Fruit fly (Drosophila melanogaster) whole organism, embryonic: ENCODE data around the gene Pp2A-29B.

Experiments used
- Aef1 ChIP-seq: fragments of 200-800 bp; sonication (Bioruptor generic); IDR thresholded peaks from 3 replicates; pipeline ENCODE4 v1.3.6; 2022; ENCODE audit warnings: missing biosample characterization, missing genetic modification characterization
- B-H1 ChIP-seq: fragments of 200-800 bp; sonication (Bioruptor generic); IDR thresholded peaks from 3 replicates; pipeline ENCODE4 v1.3.6; 2022; ENCODE audit warnings: missing biosample characterization, missing genetic modification characterization
- Blimp-1 ChIP-seq: fragments of 200-800 bp; sonication (Bioruptor generic); optimal IDR thresholded peaks from 3 replicates; lab custom pipeline; 2018; ENCODE audit warnings: missing biosample characterization, missing genetic modification characterization, mild to moderate bottlenecking, moderate library complexity, missing genetic modification reagents
- CG10267 ChIP-seq: fragments of 200-800 bp; sonication (Bioruptor generic); optimal IDR thresholded peaks from 2 replicates; lab custom pipeline; 2018; ENCODE audit warnings: missing biosample characterization, mild to moderate bottlenecking, missing genetic modification characterization, moderate library complexity
- CG10366 ChIP-seq: fragments of 200-800 bp; sonication (Bioruptor generic); IDR thresholded peaks from 2 replicates; pipeline ENCODE4 v1.3.6; 2022; ENCODE audit warnings: missing biosample characterization, missing genetic modification characterization
- CG10959 ChIP-seq: fragments of 200-800 bp; sonication (Bioruptor generic); IDR thresholded peaks from 2 replicates; pipeline ENCODE4 v1.3.6; 2022; ENCODE audit warnings: missing biosample characterization, missing genetic modification characterization
- CG11085 ChIP-seq: fragments of 200-800 bp; sonication (Bioruptor generic); IDR thresholded peaks from 2 replicates; pipeline ENCODE4 v1.3.6; 2022; ENCODE audit warnings: missing biosample characterization, missing genetic modification characterization
- CG12071 ChIP-seq: fragments of 200-800 bp; sonication (Bioruptor generic); optimal IDR thresholded peaks from 3 replicates; lab custom pipeline; 2018; ENCODE audit warnings: missing biosample characterization, mild to moderate bottlenecking, missing genetic modification characterization
- CG1529 ChIP-seq: fragments of 200-800 bp; sonication (Bioruptor generic); optimal IDR thresholded peaks from 3 replicates; lab custom pipeline; 2018; ENCODE audit warnings: missing biosample characterization, missing genetic modification characterization
- CG16813 ChIP-seq: fragments of 200-800 bp; sonication (Bioruptor generic); IDR thresholded peaks from 3 replicates; pipeline ENCODE4 v1.3.6; 2022; ENCODE audit warnings: missing biosample characterization, missing genetic modification characterization; ENCODE audit not compliant: partially characterized antibody
- CG17186 ChIP-seq: fragments of 200-800 bp; sonication (Bioruptor generic); optimal IDR thresholded peaks from 3 replicates; lab custom pipeline; 2017; ENCODE audit warnings: missing biosample characterization, missing genetic modification reagents, missing genetic modification characterization
- CG2116 ChIP-seq: fragments of 200-800 bp; sonication (Bioruptor generic); optimal IDR thresholded peaks from 3 replicates; lab custom pipeline; 2018; ENCODE audit warnings: missing biosample characterization, mild to moderate bottlenecking, missing genetic modification characterization
- CG30020 ChIP-seq: fragments of 200-800 bp; optimal IDR thresholded peaks from 2 replicates; lab custom pipeline; 2019; ENCODE audit warnings: missing biosample characterization, mild to moderate bottlenecking, missing genetic modification characterization, moderate library complexity
- CG3065 ChIP-seq: fragments of 200-800 bp; sonication (Bioruptor generic); optimal IDR thresholded peaks from 2 replicates; lab custom pipeline; 2016; ENCODE audit warnings: missing biosample characterization, missing genetic modification characterization
- CG31388 ChIP-seq: fragments of 200-800 bp; sonication (Bioruptor generic); optimal IDR thresholded peaks from 2 replicates; lab custom pipeline; 2016; ENCODE audit warnings: missing biosample characterization, missing genetic modification characterization
- CG31441 ChIP-seq: fragments of 200-800 bp; sonication (Bioruptor generic); IDR thresholded peaks from 2 replicates; pipeline ENCODE4 v1.3.6; 2022; ENCODE audit warnings: missing biosample characterization, missing genetic modification characterization
- CG32767 ChIP-seq: fragments of 200-800 bp; sonication (Bioruptor generic); IDR thresholded peaks from 2 replicates; pipeline ENCODE4 v1.3.6; 2022; ENCODE audit warnings: missing biosample characterization, missing genetic modification characterization
- CG3838 ChIP-seq: fragments of 200-800 bp; sonication (Bioruptor generic); optimal IDR thresholded peaks from 3 replicates; lab custom pipeline; 2016; ENCODE audit warnings: missing biosample characterization, missing genetic modification characterization
- CG4617 ChIP-seq: fragments of 200-800 bp; sonication (Bioruptor generic); optimal IDR thresholded peaks from 3 replicates; lab custom pipeline; 2016; ENCODE audit warnings: missing biosample characterization, missing genetic modification characterization, borderline replicate concordance
- CG4820 ChIP-seq: fragments of 200-800 bp; sonication (Bioruptor generic); optimal IDR thresholded peaks from 3 replicates; lab custom pipeline; 2016; ENCODE audit warnings: missing biosample characterization, missing genetic modification characterization
- CG4854 ChIP-seq: fragments of 200-800 bp; sonication (Bioruptor generic); optimal IDR thresholded peaks from 2 replicates; lab custom pipeline; 2016; ENCODE audit warnings: missing biosample characterization, missing genetic modification characterization, inconsistent platforms
- CG5953 ChIP-seq: fragments of 200-800 bp; sonication (Bioruptor generic); IDR thresholded peaks from 2 replicates; pipeline ENCODE4 v1.3.6; 2022; ENCODE audit warnings: missing biosample characterization, missing genetic modification characterization
- CG8290 ChIP-seq, 3 experiments: fragments of 200-800 bp; sonication (Bioruptor generic); optimal IDR thresholded peaks; 2 replicates each; lab custom pipeline; 2016 to 2019; ENCODE audit warnings: missing biosample characterization in 3 of 3, missing genetic modification characterization in 3 of 3, mild to moderate bottlenecking in 2 of 3, moderate library complexity in 1 of 3
- D ChIP-seq, 2 experiments: fragments of 200-800 bp in 1 of 2; fragments of >200 bp in 1 of 2; sonication (Bioruptor generic) in 1 of 2; optimal IDR thresholded peaks; 2 replicates in 1 of 2; 3 replicates in 1 of 2; lab custom pipeline; 2017; ENCODE audit warnings: mild to moderate bottlenecking in 1 of 2, missing biosample characterization in 1 of 2, missing genetic modification characterization in 1 of 2, missing genetic modification reagents in 1 of 2
- Dad ChIP-seq: fragments of 200-800 bp; sonication (Bioruptor generic); optimal IDR thresholded peaks from 3 replicates; lab custom pipeline; 2016; ENCODE audit warnings: missing biosample characterization, missing genetic modification characterization
- Drgx ChIP-seq: fragments of 200-800 bp; sonication (Bioruptor generic); IDR thresholded peaks from 2 replicates; pipeline ENCODE4 v1.3.6; 2022; ENCODE audit warnings: missing biosample characterization, missing genetic modification characterization
- Fer3 ChIP-seq: fragments of 200-800 bp; sonication (Bioruptor generic); optimal IDR thresholded peaks from 2 replicates; lab custom pipeline; 2018; ENCODE audit warnings: missing biosample characterization, mild to moderate bottlenecking, missing genetic modification characterization, moderate library complexity
- Lpt ChIP-seq: fragments of >200 bp; optimal IDR thresholded peaks from 2 replicates; lab custom pipeline; 2018; ENCODE audit warnings: missing biosample characterization, missing genetic modification characterization
- Nf-YB ChIP-seq: fragments of 200-800 bp; sonication (Bioruptor generic); optimal IDR thresholded peaks from 3 replicates; lab custom pipeline; 2019; ENCODE audit warnings: missing biosample characterization, mild to moderate bottlenecking, missing genetic modification characterization, moderate library complexity
- Side ChIP-seq: fragments of 200-800 bp; sonication (Bioruptor generic); optimal IDR thresholded peaks from 2 replicates; lab custom pipeline; 2016; ENCODE audit warnings: missing biosample characterization, missing genetic modification characterization
- Sox100B ChIP-seq: fragments of 200-800 bp; sonication (Bioruptor generic); optimal IDR thresholded peaks from 3 replicates; lab custom pipeline; 2018; ENCODE audit warnings: missing biosample characterization, mild to moderate bottlenecking, missing genetic modification characterization
- Tbp ChIP-seq: fragments of >200 bp; optimal IDR thresholded peaks from 2 replicates; lab custom pipeline; 2018; ENCODE audit warnings: missing biosample characterization, missing genetic modification characterization
- eyg ChIP-seq: fragments of 200-800 bp; sonication (Bioruptor generic); optimal IDR thresholded peaks from 3 replicates; lab custom pipeline; 2016; ENCODE audit warnings: missing biosample characterization, missing genetic modification characterization
- her ChIP-seq: fragments of 200-800 bp; sonication (Bioruptor generic); optimal IDR thresholded peaks from 2 replicates; lab custom pipeline; 2016; ENCODE audit warnings: missing biosample characterization, missing genetic modification characterization
- hth ChIP-seq: fragments of >200 bp; optimal IDR thresholded peaks from 2 replicates; lab custom pipeline; 2017; ENCODE audit warnings: inconsistent platforms
- jing ChIP-seq: fragments of 200-800 bp; sonication (Bioruptor generic); optimal IDR thresholded peaks from 2 replicates; lab custom pipeline; 2018; ENCODE audit warnings: missing biosample characterization, mild to moderate bottlenecking, missing genetic modification characterization
- lilli ChIP-seq: fragments of 200-800 bp; sonication (Bioruptor generic); optimal IDR thresholded peaks from 3 replicates; lab custom pipeline; 2016; ENCODE audit warnings: missing biosample characterization, missing genetic modification characterization
- luna ChIP-seq: fragments of 200-800 bp; sonication (Bioruptor generic); optimal IDR thresholded peaks from 2 replicates; lab custom pipeline; 2016; ENCODE audit warnings: missing biosample characterization, missing genetic modification characterization
- mld ChIP-seq: fragments of 200-800 bp; sonication (Bioruptor generic); IDR thresholded peaks from 3 replicates; pipeline ENCODE4 v1.3.6; 2022; ENCODE audit warnings: missing biosample characterization, missing genetic modification characterization; ENCODE audit not compliant: partially characterized antibody
- nmo ChIP-seq: fragments of 200-800 bp; sonication (Bioruptor generic); optimal IDR thresholded peaks from 2 replicates; lab custom pipeline; 2018; ENCODE audit warnings: missing biosample characterization, mild to moderate bottlenecking, missing genetic modification characterization, moderate library complexity
- nom ChIP-seq: fragments of 200-800 bp; sonication (Bioruptor generic); optimal IDR thresholded peaks from 2 replicates; lab custom pipeline; 2017; ENCODE audit warnings: missing biosample characterization, missing genetic modification characterization, mild to moderate bottlenecking, moderate library complexity, missing genetic modification reagents
- peb ChIP-seq: fragments of 200-800 bp; sonication (Bioruptor generic); IDR thresholded peaks from 2 replicates; pipeline ENCODE4 v1.3.6; 2022; ENCODE audit warnings: missing biosample characterization, missing genetic modification characterization
- pzg ChIP-seq: fragments of 200-800 bp; sonication (Bioruptor generic); optimal IDR thresholded peaks from 3 replicates; lab custom pipeline; 2018; ENCODE audit warnings: missing biosample characterization, mild to moderate bottlenecking, missing genetic modification characterization, moderate library complexity
- ro ChIP-seq: fragments of 200-800 bp; sonication (Bioruptor generic); IDR thresholded peaks from 2 replicates; pipeline ENCODE4 v1.3.6; 2022; ENCODE audit warnings: missing biosample characterization, missing genetic modification characterization
- salm ChIP-seq: fragments of 200-800 bp; sonication (Bioruptor generic); optimal IDR thresholded peaks from 2 replicates; lab custom pipeline; 2018; ENCODE audit warnings: missing biosample characterization, mild to moderate bottlenecking, missing genetic modification characterization
- sima ChIP-seq: fragments of 200-800 bp; sonication (Bioruptor generic); optimal IDR thresholded peaks from 2 replicates; lab custom pipeline; 2016; ENCODE audit warnings: missing biosample characterization, missing genetic modification characterization
- stc ChIP-seq: fragments of 200-800 bp; sonication (Bioruptor generic); IDR thresholded peaks from 2 replicates; pipeline ENCODE4 v1.3.6; 2022; ENCODE audit warnings: missing biosample characterization, missing genetic modification characterization
- tna ChIP-seq: fragments of 200-800 bp; sonication (Bioruptor generic); IDR thresholded peaks from 2 replicates; pipeline ENCODE4 v1.3.6; 2022; ENCODE audit warnings: missing biosample characterization, missing genetic modification characterization; ENCODE audit not compliant: partially characterized antibody
- vfl ChIP-seq: fragments of 200-800 bp; sonication (Bioruptor generic); optimal IDR thresholded peaks from 2 replicates; lab custom pipeline; 2016; ENCODE audit warnings: missing biosample characterization, missing genetic modification characterization

Gene Pp2A-29B

DNA sequence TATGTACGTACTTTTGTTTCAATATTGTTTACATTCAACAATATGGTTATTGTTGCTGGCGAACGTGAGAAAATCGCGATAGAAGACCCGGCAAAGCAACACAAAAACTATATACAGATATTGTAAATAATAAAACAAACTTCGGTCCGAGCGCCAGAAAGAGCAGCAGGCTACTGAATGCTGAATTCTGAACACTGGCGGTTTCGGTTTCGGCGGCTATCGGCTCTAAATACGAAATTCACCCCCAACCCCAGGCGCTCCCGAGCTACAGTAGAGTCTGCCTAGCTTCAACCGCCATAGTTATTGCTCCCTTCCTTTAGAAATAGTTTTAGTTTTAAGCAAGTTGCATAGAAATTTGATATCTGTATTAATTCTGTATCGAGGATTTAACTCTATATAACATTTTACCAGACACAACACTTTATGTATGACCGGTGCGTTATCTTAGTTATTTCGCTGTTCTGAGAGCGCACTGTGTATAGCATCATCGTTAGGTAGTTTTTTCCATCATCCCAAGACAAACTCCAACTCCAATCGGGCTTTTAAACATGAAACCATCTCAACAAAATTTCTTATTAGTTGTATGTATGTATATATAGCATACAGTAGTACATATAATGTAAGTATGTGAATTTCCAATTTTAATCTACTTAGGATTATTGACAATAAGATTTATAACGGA is 3.4 kb upstream of the Pp2A-29B start, which contains the start of gene CG7627 (continued):
- no peak for TF ChIP-seq CG17186 (GFP tag; lab: Kevin White, UChicago)
- TF ChIP-seq CG32767 = peak; percentile 64; the same call in 1 of the 2 replicates
- no peak for TF ChIP-seq B-H1
- no peak for TF ChIP-seq Lpt (GFP tag; lab: Kevin White, UChicago)
- peak; percentile 50 for TF ChIP-seq eyg
- peak; percentile 72; the same call in 1 of the 2 replicates for TF ChIP-seq CG11085 (GFP tag; lab: Robert Waterston, UW)
- no peak for TF ChIP-seq CG3065
- no peak for TF ChIP-seq hth
- peak; percentile 65 for TF ChIP-seq CG10267
- TF ChIP-seq lilli (GFP tag; lab: Kevin White, UChicago) = peak; percentile 89
- TF ChIP-seq jing (GFP tag; lab: Kevin White, UChicago) = peak; percentile 13
- TF ChIP-seq sima (GFP tag; lab: Kevin White, UChicago) = no peak
- peak; percentile 17 for TF ChIP-seq CG2116 (GFP tag; lab: Kevin White, UChicago)
- TF ChIP-seq her (GFP tag; lab: Kevin White, UChicago) = peak; percentile 70
- TF ChIP-seq Side (GFP tag; lab: Kevin White, UChicago) = peak; percentile 70
- peak; percentile 45; the same call in 1 of the 2 replicates for TF ChIP-seq CG10959 (GFP tag; lab: Robert Waterston, UW)
- TF ChIP-seq luna (GFP tag; lab: Kevin White, UChicago) = peak; percentile 1
- TF ChIP-seq tna (GFP tag; lab: Robert Waterston, UW) = no peak
- TF ChIP-seq nmo (GFP tag; lab: Kevin White, UChicago) = peak; percentile 67
- no peak for TF ChIP-seq salm (tag; lab: Kevin White, UChicago)
- peak; percentile 82 for TF ChIP-seq Fer3 (tag; lab: Kevin White, UChicago)
- TF ChIP-seq Nf-YB (GFP tag; lab: Kevin White, UChicago) = peak; percentile 26
- no peak for TF ChIP-seq CG5953
- TF ChIP-seq CG31388 = no peak
- peak; percentile 32 for TF ChIP-seq CG12071 (GFP tag; lab: Kevin White, UChicago)
- peak; percentile 65 for TF ChIP-seq peb (GFP tag; lab: Robert Waterston, UW)
- TF ChIP-seq Aef1 (GFP tag; lab: Robert Waterston, UW) = peak; percentile 75
- TF ChIP-seq ro (GFP tag; lab: Robert Waterston, UW) = peak; percentile 70
- peak; percentile 79 for TF ChIP-seq Sox100B (GFP tag; lab: Kevin White, UChicago)
- TF ChIP-seq CG1529 (GFP tag; lab: Kevin White, UChicago) = peak; percentile 20
- peak; percentile 22 for TF ChIP-seq CG8290 (GFP tag; optimal IDR thresholded peaks at IDR 0.05; lab: Kevin White, UChicago)
- peak in 1 of 2 experiments; percentile 71 for TF ChIP-seq CG8290 (tag; optimal IDR thresholded peaks at IDR 0.05; lab: Kevin White, UChicago)
- TF ChIP-seq Drgx = peak; percentile 76
- no peak for TF ChIP-seq CG4617 (GFP tag; lab: Kevin White, UChicago)
- peak; percentile 72 for TF ChIP-seq CG4820 (GFP tag; lab: Kevin White, UChicago)
- peak; percentile 66 for TF ChIP-seq Blimp-1 (GFP tag; lab: Kevin White, UChicago)
- TF ChIP-seq D (optimal IDR thresholded peaks at IDR 0.05; lab: Kevin White, UChicago) = no peak
- TF ChIP-seq D (GFP tag; optimal IDR thresholded peaks at IDR 0.05; lab: Kevin White, UChicago) = peak; percentile 51
- TF ChIP-seq CG31441 = peak; percentile 81
- TF ChIP-seq CG16813 (GFP tag; lab: Robert Waterston, UW) = no peak
- peak; percentile 32 for TF ChIP-seq CG30020 (tag; lab: Kevin White, UChicago)
- peak; percentile 65 for TF ChIP-seq vfl
- peak; percentile 60; the same call in 1 of the 2 replicates for TF ChIP-seq stc (GFP tag; lab: Robert Waterston, UW)
- TF ChIP-seq CG3838 (GFP tag; lab: Kevin White, UChicago) = no peak
- peak; percentile 9 for TF ChIP-seq pzg (GFP tag; lab: Kevin White, UChicago)
- TF ChIP-seq nom (GFP tag; lab: Kevin White, UChicago) = peak; percentile 48
- peak; percentile 19 for TF ChIP-seq CG4854 (GFP tag; lab: Kevin White, UChicago)
- TF ChIP-seq CG10366 (GFP tag; lab: Robert Waterston, UW) = peak; percentile 73
- TF ChIP-seq Dad (GFP tag; lab: Kevin White, UChicago) = peak; percentile 61
- no peak for TF ChIP-seq Tbp (GFP tag; lab: Kevin White, UChicago)
- no peak for TF ChIP-seq mld (GFP tag; lab: Robert Waterston, UW)
